Fruit fly (Drosophila melanogaster): ENCODE measurements around the gene CG10336.
A peak's percentile ranks its signal among the peaks of the same experiment; 100 is the strongest.

The CG10336 gene

DNA sequence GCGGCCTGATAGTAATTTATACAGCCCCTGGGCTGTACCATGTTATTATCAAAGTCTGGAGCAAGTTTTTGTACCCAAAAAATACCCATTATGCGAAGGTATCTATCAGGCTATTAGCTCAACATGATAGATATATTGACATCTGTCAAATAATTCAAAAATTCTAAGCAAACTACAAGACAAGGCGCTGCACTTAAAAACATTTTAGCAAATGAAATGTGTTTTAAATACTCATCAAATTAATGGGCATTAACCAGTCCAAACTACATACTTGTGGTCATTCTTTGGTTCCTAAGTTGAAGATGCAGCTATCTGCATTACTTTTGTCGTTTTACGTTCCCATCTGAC lies 36.0 kb upstream of the CG10336 start (continued):
- TF ChIP-seq CG15073 (GFP tag; optimal IDR thresholded peaks at IDR 0.05) = no peak
- TF ChIP-seq C15 (GFP tag; IDR thresholded peaks at IDR 0.05) = no peak
- TF ChIP-seq dysf (GFP tag; IDR thresholded peaks at IDR 0.05) = peak; percentile 69; the same call in 1 of the 3 replicates
- peak; percentile 58 for TF ChIP-seq fd64A (GFP tag; optimal IDR thresholded peaks at IDR 0.05)
- TF ChIP-seq CG12071 (GFP tag; optimal IDR thresholded peaks at IDR 0.05) = peak; percentile 51
- TF ChIP-seq CG4282 (GFP tag; optimal IDR thresholded peaks at IDR 0.05) = no peak
- peak; percentile 45; the same call in 1 of the 3 replicates for TF ChIP-seq Mrtf (GFP tag; IDR thresholded peaks at IDR 0.05)
- TF ChIP-seq CG6813 (GFP tag; optimal IDR thresholded peaks at IDR 0.05) = peak; percentile 56
- no peak for TF ChIP-seq CG4617 (GFP tag; optimal IDR thresholded peaks at IDR 0.05; ENCODE audit: borderline replicate concordance)
- peak; percentile 70 for TF ChIP-seq CG4730 (GFP tag; IDR thresholded peaks at IDR 0.05)
- TF ChIP-seq CG10565 (GFP tag; optimal IDR thresholded peaks at IDR 0.05) = peak; percentile 55
- peak; percentile 37 for TF ChIP-seq CG8281 (tag; optimal IDR thresholded peaks at IDR 0.05)
- TF ChIP-seq Sry-δ (GFP tag; optimal IDR thresholded peaks at IDR 0.05) = peak; percentile 47
- no peak for TF ChIP-seq CG9437 (GFP tag; optimal IDR thresholded peaks at IDR 0.05)
- TF ChIP-seq Nf-YC (tag; optimal IDR thresholded peaks at IDR 0.05) = no peak
- no peak for TF ChIP-seq sug (tag; optimal IDR thresholded peaks at IDR 0.05)
- TF ChIP-seq CG17912 (GFP tag; optimal IDR thresholded peaks at IDR 0.05) = no peak
- TF ChIP-seq salm (tag; optimal IDR thresholded peaks at IDR 0.05) = no peak
- TF ChIP-seq emc (GFP tag; optimal IDR thresholded peaks at IDR 0.05) = no peak
- peak; percentile 67 for TF ChIP-seq Six4 (GFP tag; optimal IDR thresholded peaks at IDR 0.05)
- peak; percentile 56 for TF ChIP-seq ro (GFP tag; IDR thresholded peaks at IDR 0.05)
- TF ChIP-seq Ets97D (GFP tag; optimal IDR thresholded peaks at IDR 0.05) = peak; percentile 36
- TF ChIP-seq Dbx (GFP tag; IDR thresholded peaks at IDR 0.05) = no peak
- peak; percentile 65 for TF ChIP-seq nerfin-1 (tag; optimal IDR thresholded peaks at IDR 0.05)
- no peak for TF ChIP-seq Sin3A (optimal IDR thresholded peaks at IDR 0.05)
- peak; percentile 66 for TF ChIP-seq CG18599 (GFP tag; optimal IDR thresholded peaks at IDR 0.05)
- TF ChIP-seq CG31441 (GFP tag; IDR thresholded peaks at IDR 0.05) = peak; percentile 85
- TF ChIP-seq chm (GFP tag; IDR thresholded peaks at IDR 0.05) = no peak; the same call in 1 of the 2 replicates
- TF ChIP-seq pfk (GFP tag; optimal IDR thresholded peaks at IDR 0.05) = no peak
- peak; percentile 41 for TF ChIP-seq Drgx (GFP tag; IDR thresholded peaks at IDR 0.05)
- TF ChIP-seq CG10366 (GFP tag; IDR thresholded peaks at IDR 0.05) = peak; percentile 66
- TF ChIP-seq crp (GFP tag; optimal IDR thresholded peaks at IDR 0.05) = peak in 1 of 2 experiments; percentile 3
- no peak for TF ChIP-seq CG10543 (GFP tag; optimal IDR thresholded peaks at IDR 0.05)
- TF ChIP-seq Lpt (GFP tag; optimal IDR thresholded peaks at IDR 0.05) = no peak
- peak; percentile 50; the same call in 2 of the 3 replicates for TF ChIP-seq Optix (GFP tag; IDR thresholded peaks at IDR 0.05)
- no peak for TF ChIP-seq HmgD (GFP tag; optimal IDR thresholded peaks at IDR 0.05)
- no peak for TF ChIP-seq Kr (GFP tag; optimal IDR thresholded peaks at IDR 0.05)
- no peak for TF ChIP-seq CG9932 (GFP tag; IDR thresholded peaks at IDR 0.05)
- TF ChIP-seq CG18476 (GFP tag; optimal IDR thresholded peaks at IDR 0.05) = peak; percentile 58
- no peak for TF ChIP-seq CG9797 (GFP tag; optimal IDR thresholded peaks at IDR 0.05)
- no peak for TF ChIP-seq jigr1 (GFP tag; IDR thresholded peaks at IDR 0.05)
- TF ChIP-seq ham (GFP tag; IDR thresholded peaks at IDR 0.05) = no peak
- peak; percentile 44 for TF ChIP-seq Meics (GFP tag; optimal IDR thresholded peaks at IDR 0.05)
- no peak for TF ChIP-seq sima (GFP tag; optimal IDR thresholded peaks at IDR 0.05)
- no peak for TF ChIP-seq CG16813 (GFP tag; IDR thresholded peaks at IDR 0.05; ENCODE audit: partially characterized antibody)
- TF ChIP-seq CG12236 (GFP tag; optimal IDR thresholded peaks at IDR 0.05) = no peak
- peak; percentile 17 for TF ChIP-seq Hr3 (GFP tag; optimal IDR thresholded peaks at IDR 0.05)
- TF ChIP-seq bowl (GFP tag; IDR thresholded peaks at IDR 0.05) = no peak
- no peak for TF ChIP-seq HLH4C (GFP tag; IDR thresholded peaks at IDR 0.05; ENCODE audit: partially characterized antibody)
- no peak for TF ChIP-seq CG2202 (tag; optimal IDR thresholded peaks at IDR 0.05)
- TF ChIP-seq CG13894 (tag; optimal IDR thresholded peaks at IDR 0.05) = no peak
- no peak for TF ChIP-seq B-H2 (GFP tag; optimal IDR thresholded peaks at IDR 0.05)
